Fruit fly (Drosophila melanogaster): ENCODE results near the gene CG31245.

- TF ChIP-seq Met (GFP tag; optimal IDR thresholded peaks at IDR 0.05) (no peak), spab (GFP tag; optimal IDR thresholded peaks at IDR 0.05) (no peak), salr (GFP tag; optimal IDR thresholded peaks at IDR 0.05) (no peak), CG1621 (tag; optimal IDR thresholded peaks at IDR 0.05) (no peak), cyc (GFP tag; optimal IDR thresholded peaks at IDR 0.05) (no peak), fd85E (GFP tag; optimal IDR thresholded peaks at IDR 0.05) (no peak), Hr39 (GFP tag; optimal IDR thresholded peaks at IDR 0.05) (no peak)
Measured at dm6 chr3R:19425099-19425498, 48.1 kb upstream of the CG31245 start, which contains the start of gene CG3517.

Data from whole organism, prepupa.